Fruit fly (Drosophila melanogaster) whole organism, embryonic: Measurements from ENCODE around the gene scramb2.

ENCODE experiments used
- CG6813 ChIP-seq: fragments of 200-800 bp; sonication (Bioruptor generic); optimal IDR thresholded peaks from 2 replicates; lab custom pipeline; 2017; ENCODE audit warnings: missing biosample characterization, missing genetic modification characterization, mild to moderate bottlenecking, moderate library complexity, missing genetic modification reagents
- Deaf1 ChIP-seq: fragments of 200-800 bp; optimal IDR thresholded peaks from 3 replicates; lab custom pipeline; 2019; ENCODE audit warnings: missing biosample characterization, mild to moderate bottlenecking, missing genetic modification characterization, moderate library complexity
- cg ChIP-seq: fragments of 200-800 bp; sonication (Bioruptor generic); optimal IDR thresholded peaks from 3 replicates; lab custom pipeline; 2019; ENCODE audit warnings: missing biosample characterization, mild to moderate bottlenecking, missing genetic modification characterization, moderate library complexity
- sr ChIP-seq: fragments of 200-800 bp; sonication (Bioruptor generic); IDR thresholded peaks from 3 replicates; pipeline ENCODE4 v1.3.6; 2022; ENCODE audit warnings: missing biosample characterization, missing genetic modification characterization

DNA sequence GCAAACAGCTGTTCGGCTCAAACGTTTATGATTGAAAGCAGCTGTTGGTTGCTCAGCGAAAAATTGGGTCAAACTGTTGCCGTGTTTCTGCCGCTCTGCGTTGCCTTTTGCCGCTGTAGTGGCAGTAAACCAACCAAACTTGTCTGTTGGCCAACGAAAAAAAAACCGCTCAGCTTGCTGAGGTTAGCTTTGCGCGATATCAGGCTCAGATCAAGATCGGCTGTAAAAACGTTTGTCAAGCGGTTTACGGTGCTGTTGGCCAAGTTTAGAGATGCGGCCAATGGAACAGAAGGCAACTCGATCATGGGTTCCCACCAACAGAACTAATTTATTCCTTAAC is 32.5 kb upstream of the scramb2 start:
- TF ChIP-seq CG6813 (GFP tag; lab: Kevin White, UChicago): no peak
- TF ChIP-seq sr (GFP tag; lab: Robert Waterston, UW): no peak
- TF ChIP-seq Deaf1 (tag; lab: Kevin White, UChicago): no peak
- TF ChIP-seq cg (GFP tag; lab: Kevin White, UChicago): no peak
